Worm (Caenorhabditis elegans) whole organism, L4 larva: ENCODE measurements around the gene cox-17.

ENCODE experiments used
- F26F4.8 ChIP-seq: fragments of 200-800 bp; sonication (Bioruptor generic); conservative IDR thresholded peaks from 2 replicates; pipeline ENCODE4 v1.3.6; 2022; ENCODE audit warnings: missing genetic modification characterization, missing compliant biosample characterization
- aha-1 ChIP-seq: fragments of 150-350 bp; peaks from one replicate; lab custom pipeline; 2014; ENCODE audit warnings: missing biosample characterization, missing genetic modification characterization
- ceh-20 ChIP-seq: fragments of 200-800 bp; sonication (Bioruptor generic); IDR thresholded peaks from 2 replicates; pipeline ENCODE4 v1.3.6; 2022; ENCODE audit warnings: missing genetic modification reagents, missing genetic modification characterization, missing compliant biosample characterization
- ceh-28 ChIP-seq: fragments of 150-350 bp; optimal IDR thresholded peaks from 2 replicates; lab custom pipeline; 2014; ENCODE audit warnings: missing biosample characterization, missing genetic modification reagents, missing genetic modification characterization
- ctbp-1 ChIP-seq: fragments of 200-800 bp; sonication (Bioruptor generic); IDR thresholded peaks from 2 replicates; pipeline ENCODE4 v1.3.6; 2022; ENCODE audit warnings: missing genetic modification reagents, missing genetic modification characterization, missing compliant biosample characterization
- dmd-8 ChIP-seq: fragments of 200-800 bp; sonication (Bioruptor generic); IDR thresholded peaks from 2 replicates; pipeline ENCODE4 v1.3.6; 2022; ENCODE audit warnings: missing genetic modification characterization, missing compliant biosample characterization
- jun-1 ChIP-seq: fragments of 150-350 bp; optimal IDR thresholded peaks from 2 replicates; lab custom pipeline; 2014; ENCODE audit warnings: missing biosample characterization, missing genetic modification reagents, missing genetic modification characterization
- lim-7 ChIP-seq: fragments of 200-800 bp; sonication (Bioruptor generic); IDR thresholded peaks from 2 replicates; pipeline ENCODE4 v1.3.6; 2022; ENCODE audit warnings: missing genetic modification characterization, missing compliant biosample characterization
- lir-3 ChIP-seq: sonication (generic microtip); optimal IDR thresholded peaks from 2 replicates; lab custom pipeline; 2016; ENCODE audit warnings: mild to moderate bottlenecking, missing genetic modification characterization, missing compliant biosample characterization
- madf-5 ChIP-seq, 2 experiments: fragments of 200-800 bp; sonication (Bioruptor generic); IDR thresholded peaks; 2 replicates each; pipeline ENCODE4 v1.3.6; 2022; ENCODE audit warnings: missing compliant biosample characterization in 2 of 2, missing genetic modification characterization in 2 of 2
- mep-1 ChIP-seq: fragments of 150-350 bp; sonication (generic microtip); optimal IDR thresholded peaks from 3 replicates; lab custom pipeline; 2014; ENCODE audit warnings: missing biosample characterization, missing genetic modification characterization
- nhr-28 ChIP-seq: fragments of 150-350 bp; optimal IDR thresholded peaks from 2 replicates; lab custom pipeline; 2014; ENCODE audit warnings: missing biosample characterization, missing genetic modification characterization
- nhr-42 ChIP-seq: fragments of 200-800 bp; sonication (Bioruptor generic); IDR thresholded peaks from 2 replicates; pipeline ENCODE4 v1.3.6; 2022; ENCODE audit warnings: missing genetic modification characterization, missing compliant biosample characterization
- nhr-77 ChIP-seq: fragments of 150-350 bp; optimal IDR thresholded peaks from 2 replicates; lab custom pipeline; 2014; ENCODE audit warnings: missing biosample characterization, missing genetic modification characterization
- pha-4 ChIP-seq, 2 experiments: fragments of 150-350 bp in 1 of 2; fragments of 200-800 bp in 1 of 2; sonication (Bioruptor generic) in 1 of 2; IDR thresholded peaks in 1 of 2; optimal IDR thresholded peaks in 1 of 2; 2 replicates each; pipeline versions ENCODE4 v1.3.6 to Lab custom; 2014 to 2022; ENCODE audit warnings: missing genetic modification characterization in 2 of 2, missing genetic modification reagents in 2 of 2, missing biosample characterization in 1 of 2, missing compliant biosample characterization in 1 of 2
- pqm-1 ChIP-seq: sonication (generic microtip); optimal IDR thresholded peaks from 2 replicates; lab custom pipeline; 2017; ENCODE audit warnings: missing biosample characterization, missing genetic modification characterization
- saeg-2 ChIP-seq: fragments of 200-800 bp; sonication (Bioruptor generic); IDR thresholded peaks from 2 replicates; pipeline ENCODE4 v1.3.6; 2022; ENCODE audit warnings: missing genetic modification reagents, missing genetic modification characterization, missing compliant biosample characterization
- set-16 ChIP-seq: fragments of 200-800 bp; sonication (Bioruptor generic); IDR thresholded peaks from 2 replicates; pipeline ENCODE4 v1.3.6; 2022; ENCODE audit warnings: missing genetic modification reagents, missing genetic modification characterization, missing compliant biosample characterization
- snpc-4 ChIP-seq: fragments of 150-350 bp; optimal IDR thresholded peaks from 2 replicates; lab custom pipeline; 2014; ENCODE audit warnings: missing biosample characterization, missing genetic modification characterization
- tag-97 ChIP-seq: fragments of 200-800 bp; sonication (Bioruptor generic); IDR thresholded peaks from 2 replicates; pipeline ENCODE4 v1.3.6; 2022; ENCODE audit warnings: missing genetic modification characterization, missing compliant biosample characterization
- unc-39 ChIP-seq: sonication (generic microtip); optimal IDR thresholded peaks from 2 replicates; lab custom pipeline; 2017; ENCODE audit warnings: missing biosample characterization, missing genetic modification characterization
- unc-62 ChIP-seq, 3 experiments: fragments of 150-350 bp in 1 of 3; sonication (generic microtip); optimal IDR thresholded peaks in 2 of 3; peaks in 1 of 3; 1 replicate in 1 of 3; 2 replicates in 2 of 3; lab custom pipeline; 2014 to 2017; ENCODE audit warnings: missing biosample characterization in 3 of 3, missing genetic modification characterization in 3 of 3, missing genetic modification reagents in 3 of 3, missing genotype in 1 of 3
- vab-7 ChIP-seq: fragments of 200-800 bp; sonication (Bioruptor generic); IDR thresholded peaks from 2 replicates; pipeline ENCODE4 v1.3.6; 2022; ENCODE audit warnings: missing genetic modification reagents, missing genetic modification characterization, missing compliant biosample characterization
- zip-2 ChIP-seq: fragments of 150-350 bp; optimal IDR thresholded peaks from 2 replicates; lab custom pipeline; 2014; ENCODE audit warnings: missing biosample characterization, missing genetic modification characterization
- ztf-7 ChIP-seq: fragments of 150-350 bp; optimal IDR thresholded peaks from 2 replicates; lab custom pipeline; 2014; ENCODE audit warnings: missing biosample characterization, missing genetic modification characterization

cox-17 gene

ce11 chrIII:175733-176132 lies 15.1 kb upstream of the cox-17 start, which contains the start of gene clec-148:
TSS of gene clec-148 (minus strand) at chrIII:175833.
- peak; percentile 18 for TF ChIP-seq pqm-1 (tag; lab: Kevin White, UChicago)
- TF ChIP-seq unc-62 (GFP tag; optimal IDR thresholded peaks at IDR 0.05 in 1 of 2; lab: Kevin White, UChicago): peak in 1 of 2 experiments; percentile 66
- no peak for TF ChIP-seq unc-62 (tag; optimal IDR thresholded peaks at IDR 0.05; lab: Kevin White, UChicago)
- no peak for TF ChIP-seq ztf-7 (tag; lab: Kevin White, UChicago)

- TF ChIP-seq ceh-20 (GFP tag; lab: Robert Waterston, UW) (no peak), aha-1 (tag; lab: Kevin White, UChicago) (peak; percentile 83)
Measured at ce11 chrIII:177715-178114, 13.1 kb upstream of the cox-17 start, which contains the start of gene F40G9.14. TSS of gene F40G9.14 (minus strand) at chrIII:177815.

ce11 chrIII:178126-178525 lies 12.7 kb upstream of the cox-17 start:
- TF ChIP-seq mep-1 (tag; lab: Kevin White, UChicago) (no peak), F26F4.8 (0 out of 2 replicates have a peak, but pooled peaks have one; percentile 30)
- TF ChIP-seq, all 104 proteins: peak for 1

ce11 chrIII:179123-179592 lies 11.6 kb upstream of the cox-17 start, which contains the start of gene F40G9.6:
TSS of gene F40G9.6 (plus strand) at chrIII:179542.
- no peak for TF ChIP-seq nhr-28 (tag; lab: Kevin White, UChicago)
- TF ChIP-seq unc-39 (tag; lab: Kevin White, UChicago): no peak
- TF ChIP-seq pha-4 (GFP tag; IDR thresholded peaks at IDR 0.05; lab: Robert Waterston, UW): no peak
- no peak for TF ChIP-seq pha-4 (tag; optimal IDR thresholded peaks at IDR 0.05; lab: Kevin White, UChicago)
- TF ChIP-seq lir-3 (tag; lab: Kevin White, UChicago): no peak
- no peak for TF ChIP-seq lim-7
- TF ChIP-seq snpc-4 (tag; lab: Kevin White, UChicago): no peak
- no peak for TF ChIP-seq set-16 (GFP tag; lab: Robert Waterston, UW)
- no peak for TF ChIP-seq jun-1
- TF ChIP-seq nhr-42 (GFP tag; lab: Robert Waterston, UW): no peak
- TF ChIP-seq dmd-8 (GFP tag; lab: Robert Waterston, UW): no peak
- TF ChIP-seq ctbp-1 (GFP tag; lab: Robert Waterston, UW): no peak
- TF ChIP-seq, all 104 proteins: peak for 0

- no peak for TF ChIP-seq saeg-2 (GFP tag; lab: Robert Waterston, UW)
- TF ChIP-seq vab-7 (GFP tag; lab: Robert Waterston, UW): no peak
Measured at ce11 chrIII:180963-181362, 9.8 kb upstream of the cox-17 start, which contains the start of gene F40G9.5. TSS of gene F40G9.5 (plus strand) at chrIII:181263.

ce11 chrIII:182080-182479 lies 8.7 kb upstream of the cox-17 start, which contains the start of gene F40G9.15:
TSS of gene F40G9.15 (plus strand) at chrIII:182380.
- TF ChIP-seq set-16 (GFP tag; lab: Robert Waterston, UW): no peak
- TF ChIP-seq madf-5 (GFP tag; IDR thresholded peaks at IDR 0.05; lab: Robert Waterston, UW): 0 out of 4 replicates have a peak, but pooled peaks of 1 of the 2 experiments have one; percentile 44

- TF ChIP-seq nhr-77 (peak; percentile 53), nhr-28 (tag; lab: Kevin White, UChicago) (peak; percentile 69), F26F4.8 (no peak), pqm-1 (tag; lab: Kevin White, UChicago) (peak; percentile 36)
- TF ChIP-seq, all 104 proteins: peak for 3
Measured at ce11 chrIII:183072-183471, 7.7 kb upstream of the cox-17 start.

ce11 chrIII:184335-184734 lies 6.5 kb upstream of the cox-17 start:
- TF ChIP-seq zip-2 (tag; lab: Kevin White, UChicago): no peak
- TF ChIP-seq ceh-28: peak; percentile 24
- TF ChIP-seq tag-97 (GFP tag; lab: Robert Waterston, UW): no peak
- no peak for TF ChIP-seq nhr-42 (GFP tag; lab: Robert Waterston, UW)
